Fruit fly (Drosophila melanogaster): Measurements from ENCODE around the gene btl.

btl gene

DNA sequence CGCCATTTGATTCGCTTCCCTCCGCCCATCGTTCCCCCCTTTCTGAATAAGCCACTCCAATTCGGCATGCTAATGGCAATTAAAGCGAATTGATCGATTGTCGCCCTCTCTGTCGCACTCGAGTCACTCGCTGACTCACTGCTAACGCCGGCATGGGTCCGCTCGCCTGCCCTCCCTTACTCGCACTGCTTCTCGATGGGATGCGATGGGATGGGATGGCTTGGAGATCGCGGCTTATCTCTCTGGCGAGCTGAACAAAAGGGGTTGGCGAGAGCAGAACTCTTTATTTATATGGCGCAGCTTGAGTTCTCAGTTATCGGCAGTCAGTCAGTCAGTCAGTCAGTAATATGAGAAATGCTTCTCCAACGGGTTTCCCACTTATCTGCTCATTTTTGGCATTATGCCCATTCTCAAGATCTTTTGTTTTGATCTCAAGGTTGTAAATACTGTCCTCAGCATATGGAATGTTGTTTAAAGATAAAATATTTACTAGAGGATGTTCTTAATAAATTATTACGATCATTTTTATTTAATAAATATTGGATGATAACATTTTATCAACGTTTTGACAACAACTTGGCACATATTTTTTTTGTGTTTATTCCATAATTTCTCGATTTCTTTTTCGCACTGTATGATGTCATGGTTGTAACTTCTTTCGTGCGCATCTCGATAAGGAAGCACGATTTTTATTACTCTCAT, 19.6 kb upstream of the btl start:
- TF ChIP-seq noc (tag; optimal IDR thresholded peaks at IDR 0.05): no peak

DNA sequence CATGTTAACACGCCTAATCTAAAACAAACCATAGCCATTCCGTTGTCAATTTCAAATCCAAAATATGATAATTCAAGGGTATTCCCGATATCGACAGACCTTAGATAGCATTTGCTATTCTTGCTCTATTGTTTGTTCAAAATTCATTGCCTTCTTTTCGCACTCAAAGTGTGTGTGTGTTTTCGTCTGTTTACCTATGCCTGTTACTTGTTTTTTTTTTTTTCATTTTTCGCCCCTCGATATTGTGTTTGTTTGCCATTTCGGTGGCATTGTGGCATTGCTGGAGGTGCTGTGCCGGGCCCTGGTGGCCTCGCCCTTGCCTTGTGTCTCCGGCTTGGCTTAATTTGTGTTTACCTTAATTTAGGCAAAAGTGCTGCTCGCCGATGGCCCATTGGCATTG, 18.8 kb upstream of the btl start:
- TF ChIP-seq noc (tag; optimal IDR thresholded peaks at IDR 0.05): no peak

DNA sequence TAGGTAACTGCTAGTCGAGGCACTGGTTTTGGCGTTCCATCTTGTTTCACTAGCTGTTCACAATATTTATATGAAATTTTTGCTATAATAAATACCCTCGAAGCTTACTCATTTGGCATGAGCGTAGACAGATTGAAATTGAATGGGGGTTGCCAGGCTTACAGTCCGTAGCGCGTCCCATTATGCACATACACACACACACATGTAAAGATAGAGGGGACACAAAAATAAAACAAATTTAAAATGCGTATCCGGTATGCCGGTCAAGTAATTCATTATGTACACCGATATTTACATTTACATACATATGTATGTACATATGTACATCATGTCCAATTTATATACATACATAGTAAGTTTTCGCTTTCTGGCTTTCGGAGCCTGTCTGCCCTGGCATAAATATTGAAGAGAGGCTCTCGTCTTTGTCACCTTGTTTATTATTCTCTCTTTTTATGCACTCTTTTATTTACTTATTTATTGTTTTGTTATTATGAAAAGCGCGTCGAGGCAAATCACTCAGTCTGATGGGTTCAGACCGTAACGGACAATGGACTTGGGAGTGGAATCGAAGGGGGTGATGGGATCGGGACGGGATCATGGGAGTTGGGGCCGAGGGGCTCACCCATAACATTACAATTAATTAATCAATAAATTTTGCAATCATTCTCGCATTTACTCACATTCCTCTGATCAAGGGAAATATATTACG, 16.2 kb upstream of the btl start:
- TF ChIP-seq noc (tag; optimal IDR thresholded peaks at IDR 0.05): no peak

DNA sequence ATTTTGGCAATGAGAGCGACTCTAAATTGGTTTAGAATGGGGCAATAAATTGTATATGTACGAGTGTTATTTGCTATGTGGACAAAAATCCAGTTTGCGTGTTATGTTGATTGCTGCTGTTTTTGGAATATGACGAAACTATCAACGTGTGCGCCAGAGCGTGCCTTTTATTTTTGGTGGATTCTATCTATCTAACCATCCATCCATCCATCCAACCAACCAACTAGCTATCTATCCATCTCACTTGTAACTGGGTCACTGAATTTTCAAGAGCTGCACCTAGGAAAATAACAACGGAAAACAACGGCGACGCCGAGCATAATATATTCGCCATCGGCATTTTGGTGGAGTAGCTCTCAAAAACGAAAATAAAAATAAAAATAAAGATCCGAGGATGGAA, 12.9 kb upstream of the btl start:
- TF ChIP-seq noc (tag; optimal IDR thresholded peaks at IDR 0.05): no peak

DNA sequence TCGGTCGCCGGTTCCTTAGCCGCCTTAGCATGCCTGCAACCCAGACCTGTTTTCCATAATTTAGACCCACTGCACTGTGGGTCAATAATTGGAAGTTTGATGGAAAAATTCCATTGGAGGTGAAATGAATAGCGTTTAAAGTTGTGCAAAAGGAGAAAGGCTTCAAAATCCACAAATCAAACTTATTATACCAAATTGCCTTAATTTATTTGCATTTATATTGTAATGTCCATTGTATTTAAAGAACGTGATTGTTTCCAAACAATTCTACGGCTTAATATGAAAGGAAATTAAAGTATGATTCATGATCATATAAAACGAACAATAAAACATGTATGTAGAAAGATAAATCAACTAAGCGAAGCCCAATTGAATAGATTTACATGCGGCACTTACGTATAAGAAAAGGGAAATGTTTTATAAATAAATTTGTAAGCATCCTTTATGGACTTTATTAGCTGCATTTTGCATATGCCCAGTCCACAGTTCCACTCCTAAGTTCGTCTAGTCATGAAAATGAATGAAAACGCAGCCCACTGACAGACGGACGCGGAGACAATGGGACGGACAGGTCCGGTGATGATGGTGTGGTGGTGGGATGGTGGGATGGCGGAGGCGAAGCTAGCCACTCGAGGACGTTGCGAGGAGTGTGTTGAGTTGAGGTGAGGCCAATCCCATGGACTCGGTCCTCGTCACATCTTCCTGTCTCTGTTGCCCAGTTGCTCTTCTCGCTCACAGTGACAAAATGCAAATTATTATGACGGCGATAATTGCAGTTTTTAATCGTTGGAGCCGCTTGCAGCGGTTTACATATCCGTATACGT, 12.1 kb upstream of the btl start:
- no peak for TF ChIP-seq noc (tag; optimal IDR thresholded peaks at IDR 0.05)

DNA sequence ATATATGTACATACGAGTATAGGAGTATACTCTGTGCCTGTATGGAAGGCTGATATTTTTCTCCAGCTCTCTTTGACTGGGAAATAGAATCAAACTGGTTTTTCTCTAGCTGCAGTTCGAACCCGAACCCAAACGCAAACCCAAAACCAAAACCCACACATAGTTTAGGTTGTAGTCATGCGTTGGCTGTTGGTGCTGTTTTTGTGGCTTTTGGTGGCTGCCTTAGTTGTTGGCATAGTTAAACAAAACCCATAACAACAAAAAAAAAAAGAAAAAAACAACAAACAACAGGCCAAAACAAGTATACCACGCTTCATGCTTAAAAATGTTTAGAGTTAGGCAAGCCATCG, 11.5 kb upstream of the btl start:
- no peak for TF ChIP-seq noc (tag; optimal IDR thresholded peaks at IDR 0.05)

DNA sequence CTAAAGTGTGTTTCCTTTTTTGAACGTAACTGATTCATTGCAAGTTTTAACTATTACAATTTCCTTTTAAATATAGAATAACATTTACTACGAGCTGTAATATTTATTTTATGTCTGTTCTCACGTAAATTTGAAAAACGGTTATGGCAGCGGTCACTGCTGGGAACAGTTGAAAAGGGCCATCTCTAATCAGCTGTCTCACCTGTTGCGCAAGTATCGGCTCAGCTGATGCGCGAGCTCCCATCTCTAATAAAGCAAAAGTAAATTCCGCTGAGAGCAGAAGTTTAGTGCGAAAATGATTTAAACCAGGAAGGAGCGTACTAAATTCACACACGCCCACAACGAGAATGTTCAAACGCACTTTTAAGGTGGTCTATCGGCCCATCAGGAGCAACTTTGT, 4.0 kb upstream of the btl start, which contains the start of gene Pex1:
Pex1 (plus strand) TSS at position 272 of the 400 bp plus-strand sequence.
- TF ChIP-seq noc (tag; optimal IDR thresholded peaks at IDR 0.05): no peak

DNA sequence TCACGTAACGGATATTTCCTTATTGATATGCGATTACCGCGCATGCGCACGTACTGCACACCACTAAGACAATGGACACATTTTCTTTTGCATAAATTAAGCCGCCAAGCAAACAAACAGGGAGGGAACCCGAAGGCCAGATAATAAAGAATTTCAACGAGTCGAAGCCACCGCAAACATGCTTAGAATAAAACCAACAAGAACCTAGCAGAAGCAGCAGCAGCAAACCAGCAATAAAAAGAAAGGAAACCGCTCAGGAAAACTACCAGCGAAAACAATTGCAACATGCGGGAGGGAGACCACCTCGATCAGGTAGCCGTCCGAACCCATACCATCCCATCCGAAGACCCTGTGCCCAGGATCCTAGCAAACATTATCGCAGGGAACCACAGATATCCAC, 987 bp downstream of the btl start:
- TF ChIP-seq noc (tag; optimal IDR thresholded peaks at IDR 0.05): no peak

DNA sequence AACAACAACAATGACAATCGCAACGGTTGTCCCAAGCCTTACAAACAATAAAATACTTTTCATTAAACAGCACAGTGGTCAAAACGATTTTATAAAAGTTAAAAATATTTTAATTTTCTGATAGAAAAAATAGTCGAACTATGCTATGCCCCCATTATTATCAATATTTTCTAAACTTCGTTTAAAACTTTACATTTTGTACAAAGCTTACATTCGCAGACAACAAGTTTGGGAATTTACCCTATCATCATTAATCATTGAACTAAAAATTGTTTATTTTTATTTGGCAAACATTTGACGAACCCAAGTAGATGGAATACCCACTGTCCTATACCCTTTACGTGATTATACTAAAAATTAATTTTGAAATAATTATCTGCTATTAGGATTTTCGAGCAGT, 2.7 kb downstream of the btl start:
- TF ChIP-seq noc (tag; optimal IDR thresholded peaks at IDR 0.05): no peak

DNA sequence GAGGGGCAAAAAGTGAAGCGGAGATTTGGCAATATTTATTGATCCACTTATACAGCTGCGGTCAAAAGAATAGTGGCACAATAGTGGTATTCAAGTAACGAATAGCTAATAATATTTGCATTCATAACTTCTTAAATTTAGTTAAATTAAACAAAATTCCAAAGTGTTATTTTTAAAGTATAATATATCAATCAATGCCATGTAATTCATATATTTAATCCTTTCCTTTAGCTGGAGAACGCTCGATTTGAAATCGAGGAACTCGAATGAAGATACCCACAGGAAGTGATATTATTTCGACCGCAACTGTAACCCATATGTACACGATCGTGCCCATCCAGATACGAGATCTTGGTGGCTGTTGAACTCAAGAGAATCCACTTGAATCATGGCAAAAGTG, 3.7 kb downstream of the btl start:
- TF ChIP-seq noc (tag; optimal IDR thresholded peaks at IDR 0.05): no peak

DNA sequence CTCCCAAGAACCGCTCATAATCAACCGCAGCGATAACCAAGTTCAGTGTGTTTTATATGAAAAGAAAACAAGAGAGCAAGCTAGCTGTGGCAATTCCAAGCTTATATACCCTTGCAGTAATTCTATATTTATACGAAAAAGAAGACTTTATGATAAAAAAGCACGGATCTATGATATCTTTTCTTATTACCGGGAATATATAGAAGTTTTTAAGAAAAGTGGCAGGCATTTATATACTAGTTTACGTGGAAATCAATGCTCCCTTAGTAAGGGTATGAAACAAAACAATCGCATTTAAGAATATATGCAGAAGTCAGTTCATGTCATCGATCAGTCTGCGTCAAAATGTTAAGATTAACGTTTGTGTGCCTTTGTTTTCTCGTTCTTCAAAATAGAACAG, 7.7 kb downstream of the btl start, which contains the start of gene CG8100:
CG8100 (plus strand) TSS at position 333 of the 400 bp plus-strand sequence.
- no peak for TF ChIP-seq noc (tag; optimal IDR thresholded peaks at IDR 0.05)

DNA sequence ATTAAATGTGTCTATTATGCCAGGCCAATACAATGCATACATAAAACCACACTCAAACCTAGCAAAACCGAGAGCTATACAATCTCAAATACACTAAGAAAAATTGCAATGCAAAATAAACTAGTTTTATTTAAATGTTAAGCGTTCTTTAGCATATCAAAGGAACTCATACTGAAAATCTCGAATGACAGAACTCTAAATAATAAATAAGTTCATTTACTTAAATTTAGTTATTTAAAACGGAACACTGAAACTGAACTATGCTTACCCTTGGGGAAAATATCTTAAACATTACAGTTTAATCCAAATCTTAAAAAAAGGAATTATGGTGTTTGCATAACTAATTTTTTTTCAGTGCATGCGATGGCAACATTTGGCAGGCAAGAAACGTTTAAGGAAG, 10.7 kb downstream of the btl start:
- no peak for TF ChIP-seq noc (tag; optimal IDR thresholded peaks at IDR 0.05)

DNA sequence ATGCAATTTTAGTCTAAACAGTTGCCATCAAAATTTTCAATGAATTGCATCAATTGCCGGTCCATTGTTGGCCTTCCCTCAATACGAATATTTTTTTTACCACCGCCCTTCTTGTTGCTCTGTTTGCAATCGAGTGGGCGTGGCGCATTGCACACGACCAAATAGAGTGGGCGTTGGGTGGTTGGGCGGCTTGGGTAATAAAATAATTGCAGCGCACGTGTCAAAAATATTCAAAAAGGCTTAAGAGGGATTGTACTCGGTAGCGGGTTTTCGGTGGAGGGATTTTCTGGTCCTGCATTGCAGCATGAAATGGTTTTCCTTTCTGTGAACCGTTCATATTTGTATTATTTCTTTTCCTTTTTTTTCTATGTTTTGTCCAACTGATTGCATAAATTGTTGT, 13.4 kb downstream of the btl start:
- TF ChIP-seq noc (tag; optimal IDR thresholded peaks at IDR 0.05): no peak

DNA sequence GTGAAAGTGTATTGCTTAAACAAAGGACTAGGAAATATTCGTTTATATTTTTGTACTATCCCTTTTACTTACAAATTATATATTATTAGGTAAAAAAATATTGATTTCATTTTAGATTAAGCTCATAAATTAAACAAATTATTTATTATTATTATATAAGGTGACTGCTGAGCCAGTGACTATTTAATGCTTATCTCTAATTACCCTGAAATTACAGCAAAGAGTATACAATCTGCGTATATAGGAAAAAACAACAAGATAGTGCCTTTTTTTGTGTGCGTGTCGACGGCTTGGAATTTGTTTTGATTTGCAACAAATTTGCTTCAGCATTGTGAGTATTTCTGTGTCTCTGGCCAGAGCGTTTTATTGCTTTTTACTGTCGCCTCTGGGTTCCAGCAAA, 13.9 kb downstream of the btl start:
- no peak for TF ChIP-seq noc (tag; optimal IDR thresholded peaks at IDR 0.05)

DNA sequence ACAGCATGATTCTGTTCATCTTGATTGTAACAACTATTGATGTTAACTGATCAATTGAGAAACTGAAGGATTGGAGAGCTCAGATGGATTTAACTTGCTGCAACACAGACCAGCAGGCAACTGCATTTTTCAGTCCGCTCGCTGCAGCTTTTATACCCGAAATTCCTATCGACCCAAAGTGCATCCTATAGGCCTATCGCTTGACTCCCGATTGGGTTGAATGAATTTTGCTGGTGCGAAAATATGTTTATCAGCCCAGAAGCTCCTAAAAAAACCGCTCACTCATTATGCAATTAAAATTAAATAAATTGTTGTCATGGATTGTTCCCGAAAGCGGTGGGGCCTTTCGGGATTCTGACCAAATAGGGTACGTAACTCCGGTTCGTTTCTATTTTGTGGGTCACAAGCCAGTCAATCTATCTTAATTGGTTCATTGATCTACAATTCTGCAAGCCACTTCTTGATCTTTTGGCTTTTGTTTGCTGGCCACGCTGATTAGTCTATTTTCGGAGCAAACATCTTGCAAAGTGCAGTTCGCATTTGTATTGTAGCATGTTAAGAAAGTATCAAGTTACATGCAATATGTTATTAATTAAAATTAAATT, 22.5 kb downstream of the btl start, which contains the start of gene Fbp1:
Fbp1 (minus strand) TSS at position 113 of the 605 bp plus-strand sequence.
- TF ChIP-seq noc (tag; optimal IDR thresholded peaks at IDR 0.05): no peak

DNA sequence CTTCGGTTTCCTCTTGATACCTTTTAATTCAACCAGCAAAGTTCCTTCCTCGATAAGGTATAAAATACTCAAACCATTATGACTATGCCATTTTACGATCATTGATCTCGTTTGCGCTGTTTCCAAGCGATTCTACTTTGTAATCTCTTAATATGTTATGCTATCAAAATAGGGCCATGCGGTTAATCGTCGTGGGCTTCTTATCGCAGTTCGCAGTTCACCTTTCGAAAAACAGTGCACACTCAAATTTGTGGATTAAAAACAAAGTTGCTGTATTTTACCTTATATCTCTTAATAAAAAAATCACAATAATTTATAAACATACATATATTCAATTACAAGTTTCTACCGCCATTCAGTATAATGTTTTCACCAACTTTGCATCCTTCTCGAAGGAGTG, 24.5 kb downstream of the btl start:
- no peak for TF ChIP-seq noc (tag; optimal IDR thresholded peaks at IDR 0.05)
